Worm (Caenorhabditis elegans): ENCODE measurements around the gene H12I19.115.

- no peak for TF ChIP-seq fkh-10 (GFP tag; optimal IDR thresholded peaks at IDR 0.05)
- TF ChIP-seq unc-39 (tag; optimal IDR thresholded peaks at IDR 0.05), result no peak
- TF ChIP-seq nhr-76 (tag; optimal IDR thresholded peaks at IDR 0.05), result no peak
- no peak for TF ChIP-seq ceh-28 (tag; optimal IDR thresholded peaks at IDR 0.05)
- no peak for TF ChIP-seq ztf-7 (tag; optimal IDR thresholded peaks at IDR 0.05)
- no peak for TF ChIP-seq lin-38 (GFP tag; IDR thresholded peaks at IDR 0.05)
- TF ChIP-seq unc-62 (GFP tag; optimal IDR thresholded peaks at IDR 0.05 in 1 of 2), result no peak
- no peak for TF ChIP-seq unc-62 (tag; optimal IDR thresholded peaks at IDR 0.05)
- no peak for TF ChIP-seq nhr-77 (tag; optimal IDR thresholded peaks at IDR 0.05)
Measured at ce11 chrIV:14176373-14176772, 48.7 kb upstream of the H12I19.115 start, which contains the start of gene R05A10.3.

Data from whole organism, L4 larva.